Fruit fly (Drosophila melanogaster): ENCODE data around the gene CG4678.

- TF ChIP-seq EcR (GFP tag; optimal IDR thresholded peaks at IDR 0.05) = no peak
- no peak for TF ChIP-seq psq (optimal IDR thresholded peaks at IDR 0.05)
Observed at dm6 chrX:16648435-16648781, 47.5 kb upstream of the CG4678 start.

Measured in whole organism.